Fruit fly (Drosophila melanogaster): ENCODE results near the gene CG7632.

The CG7632 gene

DNA sequence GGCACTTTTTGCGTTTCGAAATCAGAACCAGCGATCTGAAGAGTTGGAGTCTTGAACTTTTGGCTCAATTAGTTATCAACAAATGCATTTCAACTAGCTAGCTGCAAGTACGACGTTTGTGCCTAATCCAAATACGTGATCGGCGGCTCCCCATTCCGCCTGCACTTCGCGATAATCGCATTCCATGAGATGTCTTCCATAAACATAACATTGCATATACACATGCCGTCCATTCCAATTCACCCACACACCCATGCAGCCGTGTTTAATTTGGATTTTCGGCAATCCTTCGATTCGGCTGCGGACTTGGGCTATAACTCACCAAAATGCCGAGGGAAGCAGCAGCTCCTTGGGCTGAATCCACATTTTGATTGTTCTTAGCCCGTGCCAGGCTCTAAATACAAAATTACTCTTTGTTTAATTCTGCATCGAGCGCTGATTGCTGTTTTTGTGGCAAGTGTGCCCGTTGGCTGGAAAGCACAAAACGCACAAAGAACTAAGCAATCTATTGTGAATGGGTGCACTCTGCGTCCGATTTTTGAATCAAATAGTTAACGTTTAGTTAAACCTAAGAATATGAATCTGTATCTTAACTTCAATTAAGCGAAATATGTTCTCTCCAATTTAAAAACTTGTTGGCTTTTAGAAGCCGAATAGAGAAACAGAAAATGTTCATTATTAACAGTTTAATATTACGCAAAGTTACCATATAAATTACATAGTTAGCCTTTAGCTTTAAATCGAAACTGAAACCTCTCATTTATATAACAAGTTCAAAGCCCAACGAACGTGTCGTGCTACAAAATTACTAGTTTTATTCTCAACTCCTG lies 39.0 kb downstream of the CG7632 start, which contains the start of the genes Tbc1d8-9 and CG32436 (continued):
- no peak for TF ChIP-seq CG12299 (tag; optimal IDR thresholded peaks at IDR 0.05)
- no peak for TF ChIP-seq Asciz (GFP tag; optimal IDR thresholded peaks at IDR 0.05)
- no peak for TF ChIP-seq CG7987 (GFP tag; optimal IDR thresholded peaks at IDR 0.05)
- TF ChIP-seq Myb (GFP tag; optimal IDR thresholded peaks at IDR 0.05): peak; percentile 99
- no peak for TF ChIP-seq CG15269 (tag; optimal IDR thresholded peaks at IDR 0.05)
- no peak for TF ChIP-seq inv (GFP tag; IDR thresholded peaks at IDR 0.05; ENCODE audit: partially characterized antibody)
- TF ChIP-seq odd (GFP tag; optimal IDR thresholded peaks at IDR 0.05): no peak
- peak; percentile 36; the same call in 1 of the 2 replicates for TF ChIP-seq CG13287 (GFP tag; IDR thresholded peaks at IDR 0.05; ENCODE audit: partially characterized antibody)
- peak; percentile 23; the same call in 1 of the 2 replicates for TF ChIP-seq CG3847 (GFP tag; IDR thresholded peaks at IDR 0.05)
- TF ChIP-seq Ravus (GFP tag; IDR thresholded peaks at IDR 0.05): no peak
- TF ChIP-seq CG8478 (optimal IDR thresholded peaks at IDR 0.05): no peak
- TF ChIP-seq CG9817 (tag; optimal IDR thresholded peaks at IDR 0.05): no peak
- TF ChIP-seq CG3281 (GFP tag; optimal IDR thresholded peaks at IDR 0.05): no peak
- no peak for TF ChIP-seq CG1792 (GFP tag; optimal IDR thresholded peaks at IDR 0.05)
- peak; percentile 40 for TF ChIP-seq HmgZ (tag; optimal IDR thresholded peaks at IDR 0.05)
- TF ChIP-seq oc (tag; optimal IDR thresholded peaks at IDR 0.05): no peak
- no peak for TF ChIP-seq dati (GFP tag; IDR thresholded peaks at IDR 0.05)
- no peak for TF ChIP-seq ATbp (GFP tag; optimal IDR thresholded peaks at IDR 0.05)
- no peak for TF ChIP-seq schlank (tag; optimal IDR thresholded peaks at IDR 0.05)
- TF ChIP-seq Atf6 (GFP tag; IDR thresholded peaks at IDR 0.05): no peak
- no peak for TF ChIP-seq CG18764 (GFP tag; optimal IDR thresholded peaks at IDR 0.05)
- TF ChIP-seq CG14965 (GFP tag; optimal IDR thresholded peaks at IDR 0.05; ENCODE audit: borderline replicate concordance): no peak
- TF ChIP-seq CG42726 (GFP tag; IDR thresholded peaks at IDR 0.05; ENCODE audit: partially characterized antibody): no peak
- TF ChIP-seq ato (GFP tag; IDR thresholded peaks at IDR 0.05; ENCODE audit: partially characterized antibody): peak; percentile 19; the same call in 1 of the 2 replicates
- no peak for TF ChIP-seq CG5180 (GFP tag; optimal IDR thresholded peaks at IDR 0.05)
- TF ChIP-seq chif (GFP tag; optimal IDR thresholded peaks at IDR 0.05): no peak
- no peak for TF ChIP-seq slp2 (GFP tag; optimal IDR thresholded peaks at IDR 0.05)
- 0 out of 3 replicates have a peak, but pooled peaks have one; percentile 13 for TF ChIP-seq CG34224 (GFP tag; IDR thresholded peaks at IDR 0.05; ENCODE audit: partially characterized antibody)
- TF ChIP-seq ac (GFP tag; optimal IDR thresholded peaks at IDR 0.05): no peak
- TF ChIP-seq dpn (GFP tag; optimal IDR thresholded peaks at IDR 0.05): no peak
- TF ChIP-seq ind (GFP tag; optimal IDR thresholded peaks at IDR 0.05): no peak
- TF ChIP-seq CG18619 (GFP tag; optimal IDR thresholded peaks at IDR 0.05): no peak
- no peak for TF ChIP-seq PHDP (tag; optimal IDR thresholded peaks at IDR 0.05)
- no peak for TF ChIP-seq CG30431 (GFP tag; optimal IDR thresholded peaks at IDR 0.05)
- TF ChIP-seq Opbp (GFP tag; IDR thresholded peaks at IDR 0.05; ENCODE audit: partially characterized antibody): peak; percentile 54; the same call in 2 of the 3 replicates
- TF ChIP-seq hth (optimal IDR thresholded peaks at IDR 0.05): no peak
- TF ChIP-seq GATAe (GFP tag; conservative IDR thresholded peaks at IDR 0.05): no peak
- no peak for TF ChIP-seq CG7357 (GFP tag; IDR thresholded peaks at IDR 0.05)
- TF ChIP-seq Atf3 (GFP tag; optimal IDR thresholded peaks at IDR 0.05): no peak
- no peak for TF ChIP-seq disco-r (GFP tag; optimal IDR thresholded peaks at IDR 0.05)
- no peak for TF ChIP-seq seq (GFP tag; IDR thresholded peaks at IDR 0.05)
- TF ChIP-seq CG10565 (GFP tag; optimal IDR thresholded peaks at IDR 0.05): no peak
- TF ChIP-seq NC2α (GFP tag; optimal IDR thresholded peaks at IDR 0.05): no peak
- TF ChIP-seq HLH4C (GFP tag; IDR thresholded peaks at IDR 0.05; ENCODE audit: partially characterized antibody): no peak
- no peak for TF ChIP-seq CG2199 (GFP tag; IDR thresholded peaks at IDR 0.05)
- no peak for TF ChIP-seq da (GFP tag; optimal IDR thresholded peaks at IDR 0.05)
- TF ChIP-seq Fer2 (tag; optimal IDR thresholded peaks at IDR 0.05): no peak
- no peak for TF ChIP-seq CG7928 (GFP tag; optimal IDR thresholded peaks at IDR 0.05)
- TF ChIP-seq Bteb2 (GFP tag; optimal IDR thresholded peaks at IDR 0.05): no peak
